Fruit fly (Drosophila melanogaster) whole organism, prepupa: ENCODE measurements around the gene CG44815.

Experiments
- CG3032 ChIP-seq: fragments of 200-800 bp; optimal IDR thresholded peaks from 2 replicates; lab custom pipeline; 2019; ENCODE audit warnings: missing biosample characterization, mild to moderate bottlenecking, missing genetic modification characterization, moderate library complexity
- Hr39 ChIP-seq: fragments of 200-800 bp; sonication (Bioruptor generic); optimal IDR thresholded peaks from 2 replicates; lab custom pipeline; 2016; ENCODE audit warnings: missing biosample characterization, missing genetic modification characterization
- net ChIP-seq: fragments of 200-800 bp; sonication (Bioruptor generic); optimal IDR thresholded peaks from 3 replicates; lab custom pipeline; 2016; ENCODE audit warnings: missing biosample characterization, missing genetic modification characterization
- spab ChIP-seq: fragments of 200-800 bp; sonication (Bioruptor generic); optimal IDR thresholded peaks from 2 replicates; lab custom pipeline; 2017; ENCODE audit warnings: missing biosample characterization, mild to moderate bottlenecking, missing genetic modification characterization, missing genetic modification reagents

DNA sequence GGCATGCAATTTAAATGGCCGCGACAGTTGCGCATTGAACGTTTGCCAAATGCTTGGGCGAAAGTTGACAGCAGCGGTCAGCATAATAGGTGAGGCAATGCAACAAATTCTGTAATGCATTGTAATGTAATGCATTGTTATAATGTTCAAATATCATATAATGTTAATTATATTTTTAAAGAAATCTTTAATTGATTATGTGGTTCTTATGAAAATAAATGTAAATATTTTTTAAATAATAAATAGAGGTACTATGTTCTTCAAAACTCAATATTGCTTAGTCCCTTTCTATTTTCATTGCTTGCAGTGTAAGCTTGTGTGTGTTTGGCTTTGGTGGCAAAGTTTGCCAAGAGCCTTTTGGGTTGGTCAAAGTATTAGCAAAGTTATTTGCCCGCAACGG, 21.6 kb upstream of the CG44815 start:
- no peak for TF ChIP-seq spab (GFP tag; lab: Kevin White, UChicago)
- no peak for TF ChIP-seq net (GFP tag; lab: Kevin White, UChicago)
- TF ChIP-seq CG3032 (tag; lab: Kevin White, UChicago), result no peak
- no peak for TF ChIP-seq Hr39 (GFP tag; lab: Kevin White, UChicago)
